Fruit fly (Drosophila melanogaster) whole organism, embryonic: ENCODE data around the gene Nf-YC.

Experiments used
- Awh ChIP-seq: fragments of 200-800 bp; sonication (Bioruptor generic); IDR thresholded peaks from 2 replicates; pipeline ENCODE4, ENCODE4 v1.3.6; 2022; ENCODE audit warnings: missing biosample characterization, missing genetic modification characterization
- Bgb ChIP-seq: fragments of 200-800 bp; sonication (Bioruptor generic); IDR thresholded peaks from 2 replicates; pipeline ENCODE4 v1.3.6; 2022; ENCODE audit warnings: missing biosample characterization, missing genetic modification characterization; ENCODE audit not compliant: partially characterized antibody
- CG10147 ChIP-seq: fragments of 200-800 bp; sonication (Bioruptor generic); optimal IDR thresholded peaks from 2 replicates; lab custom pipeline; 2019; ENCODE audit warnings: missing biosample characterization, mild to moderate bottlenecking, missing genetic modification characterization, moderate library complexity
- CG10462 ChIP-seq: fragments of 200-800 bp; sonication (Bioruptor generic); optimal IDR thresholded peaks from 2 replicates; lab custom pipeline; 2016; ENCODE audit warnings: missing biosample characterization, missing genetic modification characterization
- CG11560 ChIP-seq: fragments of 200-800 bp; sonication (Bioruptor generic); IDR thresholded peaks from 3 replicates; pipeline ENCODE4 v1.3.6; 2022; ENCODE audit warnings: missing biosample characterization, missing genetic modification characterization
- CG12104 ChIP-seq: fragments of 200-800 bp; sonication (Bioruptor generic); optimal IDR thresholded peaks from 3 replicates; lab custom pipeline; 2016; ENCODE audit warnings: missing biosample characterization, missing genetic modification characterization
- CG12219 ChIP-seq: fragments of 200-800 bp; sonication (Bioruptor generic); optimal IDR thresholded peaks from 3 replicates; lab custom pipeline; 2018; ENCODE audit warnings: missing biosample characterization, mild to moderate bottlenecking, missing genetic modification characterization
- CG12236 ChIP-seq: fragments of 200-800 bp; sonication (Bioruptor generic); optimal IDR thresholded peaks from 2 replicates; lab custom pipeline; 2016; ENCODE audit warnings: missing biosample characterization, missing genetic modification characterization
- CG14710 ChIP-seq: fragments of 200-800 bp; sonication (Bioruptor generic); optimal IDR thresholded peaks from 3 replicates; lab custom pipeline; 2019; ENCODE audit warnings: missing biosample characterization, mild to moderate bottlenecking, missing genetic modification characterization, moderate library complexity
- CG16813 ChIP-seq: fragments of 200-800 bp; sonication (Bioruptor generic); IDR thresholded peaks from 3 replicates; pipeline ENCODE4 v1.3.6; 2022; ENCODE audit warnings: missing biosample characterization, missing genetic modification characterization; ENCODE audit not compliant: partially characterized antibody
- CG17802 ChIP-seq: fragments of 200-800 bp; sonication (Bioruptor generic); optimal IDR thresholded peaks from 2 replicates; lab custom pipeline; 2018; ENCODE audit warnings: missing biosample characterization, mild to moderate bottlenecking, missing genetic modification characterization, moderate library complexity
- CG18599 ChIP-seq: fragments of 200-800 bp; sonication (Bioruptor generic); optimal IDR thresholded peaks from 3 replicates; lab custom pipeline; 2017; ENCODE audit warnings: missing biosample characterization, missing genetic modification characterization, mild to moderate bottlenecking, moderate library complexity, missing genetic modification reagents
- CG3065 ChIP-seq: fragments of 200-800 bp; sonication (Bioruptor generic); optimal IDR thresholded peaks from 2 replicates; lab custom pipeline; 2016; ENCODE audit warnings: missing biosample characterization, missing genetic modification characterization
- CG32772 ChIP-seq: fragments of 200-800 bp; sonication (Bioruptor generic); IDR thresholded peaks from 2 replicates; pipeline ENCODE4 v1.3.6; 2022; ENCODE audit warnings: missing biosample characterization, missing genetic modification characterization
- CG3847 ChIP-seq: fragments of 200-800 bp; sonication (Bioruptor generic); IDR thresholded peaks from 2 replicates; pipeline ENCODE4 v1.3.6; 2022; ENCODE audit warnings: missing biosample characterization, missing genetic modification characterization
- CG6254 ChIP-seq: fragments of 200-800 bp; sonication (Bioruptor generic); optimal IDR thresholded peaks from 3 replicates; lab custom pipeline; 2017; ENCODE audit warnings: mild to moderate bottlenecking, missing biosample characterization, missing genetic modification reagents, missing genetic modification characterization
- CG6272 ChIP-seq: fragments of 200-800 bp; sonication (Bioruptor generic); IDR thresholded peaks from 2 replicates; pipeline ENCODE4 v1.3.6; 2022; ENCODE audit warnings: missing biosample characterization, missing genetic modification characterization
- CG6765 ChIP-seq: fragments of 200-800 bp; sonication (Bioruptor generic); optimal IDR thresholded peaks from 3 replicates; lab custom pipeline; 2017; ENCODE audit warnings: missing biosample characterization, mild to moderate bottlenecking, missing genetic modification characterization
- CG7786 ChIP-seq: fragments of 200-800 bp; sonication (Bioruptor generic); optimal IDR thresholded peaks from 2 replicates; lab custom pipeline; 2016; ENCODE audit warnings: missing biosample characterization, missing genetic modification characterization
- CG8765 ChIP-seq: fragments of 200-800 bp; sonication (Bioruptor generic); IDR thresholded peaks from 2 replicates; pipeline ENCODE4 v1.3.6; 2022; ENCODE audit warnings: missing biosample characterization, missing genetic modification characterization
- CG9932 ChIP-seq: fragments of 200-800 bp; sonication (Bioruptor generic); IDR thresholded peaks from 2 replicates; pipeline ENCODE4 v1.3.6; 2022; ENCODE audit warnings: missing biosample characterization, missing genetic modification characterization
- GATAe ChIP-seq: fragments of 200-800 bp; sonication (Bioruptor generic); conservative IDR thresholded peaks from 2 replicates; pipeline ENCODE4 v1.3.6; 2022; ENCODE audit warnings: missing biosample characterization, missing genetic modification characterization
- MBD-R2 ChIP-seq: fragments of 200-800 bp; sonication (Bioruptor generic); IDR thresholded peaks from 2 replicates; pipeline ENCODE4 v1.3.6; 2022; ENCODE audit warnings: missing biosample characterization, missing genetic modification characterization
- NC2β ChIP-seq: fragments of 200-800 bp; sonication (Bioruptor generic); optimal IDR thresholded peaks from 2 replicates; lab custom pipeline; 2016; ENCODE audit warnings: missing biosample characterization, missing genetic modification characterization
- Nf-YC ChIP-seq: fragments of 200-800 bp; optimal IDR thresholded peaks from 3 replicates; lab custom pipeline; 2019; ENCODE audit warnings: missing biosample characterization, mild to moderate bottlenecking, missing genetic modification characterization, moderate library complexity
- Side ChIP-seq: fragments of 200-800 bp; sonication (Bioruptor generic); optimal IDR thresholded peaks from 2 replicates; lab custom pipeline; 2016; ENCODE audit warnings: missing biosample characterization, missing genetic modification characterization
- Six4 ChIP-seq: fragments of 200-800 bp; sonication (Bioruptor generic); optimal IDR thresholded peaks from 2 replicates; lab custom pipeline; 2016; ENCODE audit warnings: missing biosample characterization, missing genetic modification characterization
- Trl ChIP-seq, 3 experiments: fragments of >200 bp in 2 of 3; fragments of 200-800 bp in 1 of 3; sonication (Bioruptor generic) in 1 of 3; optimal IDR thresholded peaks; 2 replicates in 1 of 3; 3 replicates in 2 of 3; lab custom pipeline; 2016 to 2017; ENCODE audit warnings: missing biosample characterization in 1 of 3, missing genetic modification characterization in 1 of 3
- abd-A ChIP-seq: fragments of 200-800 bp; sonication (Bioruptor generic); optimal IDR thresholded peaks from 3 replicates; lab custom pipeline; 2019; ENCODE audit warnings: missing biosample characterization, mild to moderate bottlenecking, missing genetic modification characterization, moderate library complexity
- bigmax ChIP-seq: fragments of 200-800 bp; sonication (Bioruptor generic); optimal IDR thresholded peaks from 2 replicates; lab custom pipeline; 2018; ENCODE audit warnings: missing biosample characterization, mild to moderate bottlenecking, missing genetic modification characterization
- caup ChIP-seq: fragments of 200-800 bp; sonication (Bioruptor generic); optimal IDR thresholded peaks from 3 replicates; lab custom pipeline; 2017; ENCODE audit warnings: missing biosample characterization, mild to moderate bottlenecking, missing genetic modification characterization, moderate library complexity; ENCODE audit not compliant: severe bottlenecking
- cg ChIP-seq: fragments of 200-800 bp; sonication (Bioruptor generic); optimal IDR thresholded peaks from 3 replicates; lab custom pipeline; 2019; ENCODE audit warnings: missing biosample characterization, mild to moderate bottlenecking, missing genetic modification characterization, moderate library complexity
- gce ChIP-seq: fragments of 200-800 bp; sonication (Bioruptor generic); IDR thresholded peaks from 3 replicates; pipeline ENCODE4 v1.3.6; 2022; ENCODE audit warnings: missing biosample characterization, missing genetic modification characterization
- inv ChIP-seq: fragments of 200-800 bp; sonication (Bioruptor generic); IDR thresholded peaks from 2 replicates; pipeline ENCODE4 v1.3.6; 2022; ENCODE audit warnings: missing biosample characterization, missing genetic modification characterization; ENCODE audit not compliant: partially characterized antibody
- kay ChIP-seq: fragments of 200-800 bp; sonication (Bioruptor generic); optimal IDR thresholded peaks from 2 replicates; lab custom pipeline; 2016; ENCODE audit warnings: missing biosample characterization, missing genetic modification characterization
- knrl ChIP-seq: fragments of 200-800 bp; sonication (Bioruptor generic); IDR thresholded peaks from 3 replicates; pipeline ENCODE4 v1.3.6; 2022; ENCODE audit warnings: missing biosample characterization, missing genetic modification characterization; ENCODE audit not compliant: partially characterized antibody
- nerfin-1 ChIP-seq: fragments of 200-800 bp; sonication (Bioruptor generic); optimal IDR thresholded peaks from 3 replicates; lab custom pipeline; 2019; ENCODE audit warnings: missing biosample characterization, mild to moderate bottlenecking, missing genetic modification characterization, moderate library complexity
- nmo ChIP-seq: fragments of 200-800 bp; sonication (Bioruptor generic); optimal IDR thresholded peaks from 2 replicates; lab custom pipeline; 2018; ENCODE audit warnings: missing biosample characterization, mild to moderate bottlenecking, missing genetic modification characterization, moderate library complexity
- onecut ChIP-seq: fragments of 200-800 bp; sonication (Bioruptor generic); IDR thresholded peaks from 2 replicates; pipeline ENCODE4 v1.3.6; 2022; ENCODE audit warnings: missing biosample characterization, missing genetic modification characterization
- pb ChIP-seq: fragments of 200-800 bp; sonication (Bioruptor generic); optimal IDR thresholded peaks from 3 replicates; lab custom pipeline; 2016; ENCODE audit warnings: missing biosample characterization, missing genetic modification characterization
- peb ChIP-seq: fragments of 200-800 bp; sonication (Bioruptor generic); IDR thresholded peaks from 2 replicates; pipeline ENCODE4 v1.3.6; 2022; ENCODE audit warnings: missing biosample characterization, missing genetic modification characterization
- psq ChIP-seq: fragments of 200-800 bp; sonication (Bioruptor generic); optimal IDR thresholded peaks from 2 replicates; lab custom pipeline; 2017; ENCODE audit warnings: missing biosample characterization, missing genetic modification characterization
- schlank ChIP-seq: fragments of 200-800 bp; sonication (Bioruptor generic); optimal IDR thresholded peaks from 2 replicates; lab custom pipeline; 2018; ENCODE audit warnings: missing biosample characterization, mild to moderate bottlenecking, missing genetic modification characterization
- sqz ChIP-seq: fragments of 200-800 bp; sonication (Bioruptor generic); optimal IDR thresholded peaks from 3 replicates; lab custom pipeline; 2018; ENCODE audit warnings: missing biosample characterization, mild to moderate bottlenecking, missing genetic modification characterization
- tna ChIP-seq: fragments of 200-800 bp; sonication (Bioruptor generic); IDR thresholded peaks from 2 replicates; pipeline ENCODE4 v1.3.6; 2022; ENCODE audit warnings: missing biosample characterization, missing genetic modification characterization; ENCODE audit not compliant: partially characterized antibody
- tup ChIP-seq: fragments of 200-800 bp; sonication (Bioruptor generic); optimal IDR thresholded peaks from 2 replicates; lab custom pipeline; 2016; ENCODE audit warnings: missing biosample characterization, mild to moderate bottlenecking, missing genetic modification characterization, moderate library complexity
- yki ChIP-seq: fragments of >200 bp; optimal IDR thresholded peaks from 3 replicates; lab custom pipeline; 2018
- zfh2 ChIP-seq: fragments of 200-800 bp; sonication (Bioruptor generic); optimal IDR thresholded peaks from 2 replicates; lab custom pipeline; 2016; ENCODE audit warnings: missing biosample characterization, missing genetic modification characterization

Gene Nf-YC

dm6 chrX:6804485-6805295 lies 16.0 kb downstream of the Nf-YC start (continued):
- TF ChIP-seq sqz (GFP tag; lab: Kevin White, UChicago) (no peak), peb (GFP tag; lab: Robert Waterston, UW) (peak; percentile 56; the same call in 1 of the 2 replicates), nmo (GFP tag; lab: Kevin White, UChicago) (peak; percentile 82), inv (no peak), CG16813 (GFP tag; lab: Robert Waterston, UW) (no peak), tna (GFP tag; lab: Robert Waterston, UW) (no peak), CG6272 (GFP tag; lab: Robert Waterston, UW) (peak; percentile 80), abd-A (tag; lab: Kevin White, UChicago) (no peak), CG11560 (tag; lab: Robert Waterston, UW) (peak; percentile 72), CG10462 (peak; percentile 52), tup (peak; percentile 46), nerfin-1 (tag; lab: Kevin White, UChicago) (peak; percentile 64), CG3847 (GFP tag; lab: Robert Waterston, UW) (peak; percentile 69), yki (lab: Kevin White, UChicago) (peak; percentile 34), psq (GFP tag; lab: Kevin White, UChicago) (peak; percentile 27), Six4 (GFP tag; lab: Kevin White, UChicago) (peak; percentile 53), schlank (tag; lab: Kevin White, UChicago) (no peak), zfh2 (GFP tag; lab: Kevin White, UChicago) (peak; percentile 43), CG6254 (GFP tag; lab: Kevin White, UChicago) (no peak), CG17802 (tag; lab: Kevin White, UChicago) (peak; percentile 34), CG10147 (GFP tag; lab: Kevin White, UChicago) (peak; percentile 49), GATAe (GFP tag; lab: Robert Waterston, UW) (no peak), MBD-R2 (GFP tag; lab: Robert Waterston, UW) (peak; percentile 67; the same call in 1 of the 2 replicates), CG8765 (GFP tag; lab: Robert Waterston, UW) (peak; percentile 82), CG7786 (GFP tag; lab: Kevin White, UChicago) (peak; percentile 75), Nf-YC (no peak), kay (peak; percentile 5), Trl (optimal IDR thresholded peaks at IDR 0.05; lab: Kevin White, UChicago) (peak; percentile 70 to 74), Trl (GFP tag; optimal IDR thresholded peaks at IDR 0.05; lab: Kevin White, UChicago) (peak; percentile 58), onecut (GFP tag; lab: Robert Waterston, UW) (peak; percentile 62), CG12219 (GFP tag; lab: Kevin White, UChicago) (peak; percentile 68), caup (GFP tag; lab: Kevin White, UChicago) (peak; percentile 75), cg (peak; percentile 34), CG9932 (peak; percentile 89), CG32772 (GFP tag; lab: Robert Waterston, UW) (peak; percentile 91), NC2β (GFP tag; lab: Kevin White, UChicago) (peak; percentile 56), Awh (GFP tag; lab: Robert Waterston, UW) (peak; percentile 92), CG12236 (GFP tag; lab: Kevin White, UChicago) (peak; percentile 57), pb (GFP tag; lab: Kevin White, UChicago) (peak; percentile 26), CG3065 (peak; percentile 7), Bgb (no peak), CG6765 (GFP tag; lab: Kevin White, UChicago) (no peak), gce (GFP tag; lab: Robert Waterston, UW) (peak; percentile 75; the same call in 1 of the 3 replicates), CG12104 (GFP tag; lab: Kevin White, UChicago) (peak; percentile 8), CG14710 (peak; percentile 44), bigmax (GFP tag; lab: Kevin White, UChicago) (no peak), knrl (GFP tag; lab: Robert Waterston, UW) (no peak), CG18599 (peak; percentile 91), Side (GFP tag; lab: Kevin White, UChicago) (no peak)
